Fruit fly (Drosophila melanogaster) S2 (cell line): Measurements from ENCODE around the gene Hmbs.

Experiments
- CG8478 ChIP-seq: fragments of >200 bp; optimal IDR thresholded peaks from 2 replicates; lab custom pipeline; 2018
- CTCF ChIP-seq, 2 experiments: fragments of >200 bp; optimal IDR thresholded peaks; 2 replicates each; lab custom pipeline; 2018

DNA sequence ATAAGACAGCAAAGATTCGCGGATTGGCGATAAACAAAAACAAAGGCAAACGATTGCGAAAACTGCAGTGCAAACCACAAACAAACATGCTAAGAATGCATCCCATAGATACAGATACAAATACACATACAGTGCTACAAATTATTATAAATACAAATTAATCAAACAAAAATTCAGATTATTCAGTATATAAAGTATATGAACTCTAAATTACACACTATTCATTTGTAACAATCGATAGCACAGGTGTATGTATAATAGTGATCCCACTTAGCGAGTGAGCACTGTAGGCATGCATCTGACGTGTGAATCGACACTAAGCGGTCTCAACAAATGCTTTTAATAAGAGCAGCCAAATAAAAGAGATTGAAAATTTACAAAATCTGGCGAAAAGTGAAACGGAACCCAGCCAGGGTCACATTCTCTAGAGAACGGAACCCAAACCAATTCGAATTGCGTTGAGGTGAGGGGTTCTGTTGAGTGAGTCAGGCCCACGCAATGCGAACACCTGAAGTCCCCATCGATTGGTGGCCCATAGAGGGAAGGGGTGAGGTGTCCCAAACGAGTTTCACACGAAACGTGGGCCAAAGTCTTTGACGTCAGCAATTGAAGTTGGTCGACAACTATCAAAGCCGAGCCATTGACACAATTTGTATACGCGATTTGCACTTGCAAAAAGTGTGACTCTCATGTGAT, 39.9 kb downstream of the Hmbs start:
- TF ChIP-seq CG8478 (lab: Kevin White, UChicago) (no peak), CTCF (optimal IDR thresholded peaks at IDR 0.05; lab: Kevin White, UChicago) (no peak)
